Worm (Caenorhabditis elegans): Measurements from ENCODE around the gene nsph-1.1.

DNA sequence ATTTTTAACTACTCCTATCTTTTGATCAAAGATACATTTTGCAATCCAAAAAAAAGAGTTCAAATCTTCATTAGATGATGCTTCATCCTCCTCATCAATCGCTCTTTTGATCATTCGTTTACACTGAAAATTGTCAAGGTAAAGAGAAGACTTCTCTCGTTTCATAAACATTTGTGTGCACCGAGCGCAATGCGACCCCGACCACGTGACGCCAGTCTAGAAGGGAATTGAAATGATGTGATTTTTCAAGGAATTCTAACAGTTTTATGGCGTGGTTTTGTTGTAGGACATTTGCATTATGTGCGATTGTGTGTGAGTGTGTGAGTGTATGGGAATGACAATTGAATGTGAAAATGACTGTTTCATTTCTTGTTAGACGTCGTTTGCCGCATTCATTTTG lies 25.3 kb upstream of the nsph-1.1 start:
- no peak for TF ChIP-seq ama-1 (optimal IDR thresholded peaks at IDR 0.05)
- TF ChIP-seq tbx-37 (GFP tag; conservative IDR thresholded peaks at IDR 0.05), result no peak
- TF ChIP-seq B0310.2 (tag; optimal IDR thresholded peaks at IDR 0.05), result no peak
- no peak for TF ChIP-seq hnd-1 (tag; optimal IDR thresholded peaks at IDR 0.05)
- no peak for TF ChIP-seq flt-1 (GFP tag; IDR thresholded peaks at IDR 0.05)
- no peak for TF ChIP-seq scrt-1 (GFP tag; IDR thresholded peaks at IDR 0.05)
- no peak for TF ChIP-seq tbx-11 (GFP tag; IDR thresholded peaks at IDR 0.05)
- TF ChIP-seq hmbx-1 (tag; optimal IDR thresholded peaks at IDR 0.05), result no peak
- TF ChIP-seq aly-1 (tag; optimal IDR thresholded peaks at IDR 0.05), result no peak
- TF ChIP-seq sea-1 (GFP tag; conservative IDR thresholded peaks at IDR 0.05), result no peak
- no peak for TF ChIP-seq pes-1 (GFP tag; IDR thresholded peaks at IDR 0.05)
- TF ChIP-seq ets-7 (tag; optimal IDR thresholded peaks at IDR 0.05), result no peak
- no peak for TF ChIP-seq tra-4 (tag; optimal IDR thresholded peaks at IDR 0.05)

Data from whole organism, early embryonic.